Fruit fly (Drosophila melanogaster) whole organism, embryonic: ENCODE results near the gene Rpp30.

ENCODE experiments used
- Adf1 ChIP-seq: fragments of 200-800 bp; sonication (Bioruptor generic); IDR thresholded peaks from 2 replicates; pipeline ENCODE4 v1.3.6; 2022; ENCODE audit warnings: missing biosample characterization, missing genetic modification characterization
- B-H2 ChIP-seq: fragments of 200-800 bp; sonication (Bioruptor generic); optimal IDR thresholded peaks from 2 replicates; lab custom pipeline; 2018; ENCODE audit warnings: missing biosample characterization, mild to moderate bottlenecking, missing genetic modification characterization
- BEAF-32 ChIP-seq: fragments of 200-800 bp; sonication (Bioruptor generic); optimal IDR thresholded peaks from 3 replicates; lab custom pipeline; 2017; ENCODE audit warnings: missing biosample characterization, missing genetic modification characterization, mild to moderate bottlenecking, moderate library complexity, missing genetic modification reagents
- Bdp1 ChIP-seq: fragments of 200-800 bp; sonication (Bioruptor generic); optimal IDR thresholded peaks from 3 replicates; lab custom pipeline; 2016; ENCODE audit warnings: missing biosample characterization, missing genetic modification characterization
- Blimp-1 ChIP-seq: fragments of 200-800 bp; sonication (Bioruptor generic); optimal IDR thresholded peaks from 3 replicates; lab custom pipeline; 2018; ENCODE audit warnings: missing biosample characterization, missing genetic modification characterization, mild to moderate bottlenecking, moderate library complexity, missing genetic modification reagents
- C15 ChIP-seq: fragments of 200-800 bp; sonication (Bioruptor generic); IDR thresholded peaks from 3 replicates; pipeline ENCODE4 v1.3.6; 2022; ENCODE audit warnings: missing biosample characterization, missing genetic modification characterization
- CG10959 ChIP-seq: fragments of 200-800 bp; sonication (Bioruptor generic); IDR thresholded peaks from 2 replicates; pipeline ENCODE4 v1.3.6; 2022; ENCODE audit warnings: missing biosample characterization, missing genetic modification characterization
- CG11456 ChIP-seq: fragments of 200-800 bp; sonication (Bioruptor generic); IDR thresholded peaks from 3 replicates; pipeline ENCODE4 v1.3.6; 2022; ENCODE audit warnings: missing biosample characterization, missing genetic modification characterization
- CG11723 ChIP-seq: fragments of 200-800 bp; sonication (Bioruptor generic); optimal IDR thresholded peaks from 2 replicates; lab custom pipeline; 2017; ENCODE audit warnings: missing biosample characterization, mild to moderate bottlenecking, missing genetic modification characterization
- CG12236 ChIP-seq: fragments of 200-800 bp; sonication (Bioruptor generic); optimal IDR thresholded peaks from 2 replicates; lab custom pipeline; 2016; ENCODE audit warnings: missing biosample characterization, missing genetic modification characterization
- CG13424 ChIP-seq: fragments of 200-800 bp; sonication (Bioruptor generic); optimal IDR thresholded peaks from 2 replicates; lab custom pipeline; 2019; ENCODE audit warnings: missing biosample characterization, mild to moderate bottlenecking, missing genetic modification characterization, moderate library complexity
- CG14050 ChIP-seq: fragments of 200-800 bp; sonication (Bioruptor generic); IDR thresholded peaks from 3 replicates; pipeline ENCODE4 v1.3.6; 2022; ENCODE audit warnings: missing biosample characterization, missing genetic modification characterization
- CG15514 ChIP-seq: fragments of 200-800 bp; sonication (Bioruptor generic); optimal IDR thresholded peaks from 3 replicates; lab custom pipeline; 2017; ENCODE audit warnings: missing biosample characterization, missing genetic modification characterization, mild to moderate bottlenecking, moderate library complexity, missing genetic modification reagents
- CG1832 ChIP-seq: fragments of 200-800 bp; sonication (Bioruptor generic); optimal IDR thresholded peaks from 2 replicates; lab custom pipeline; 2017; ENCODE audit warnings: missing biosample characterization, mild to moderate bottlenecking, missing genetic modification characterization, inconsistent platforms
- CG2120 ChIP-seq: fragments of 200-800 bp; sonication (Bioruptor generic); optimal IDR thresholded peaks from 3 replicates; lab custom pipeline; 2016; ENCODE audit warnings: missing biosample characterization, missing genetic modification characterization
- CG31224 ChIP-seq: fragments of 200-800 bp; sonication (Bioruptor generic); IDR thresholded peaks from 2 replicates; pipeline ENCODE4 v1.3.6; 2022; ENCODE audit warnings: missing biosample characterization, missing genetic modification characterization
- CG3726 ChIP-seq: fragments of 200-800 bp; sonication (Bioruptor generic); IDR thresholded peaks from 3 replicates; pipeline ENCODE4, ENCODE4 v1.3.6; 2022; ENCODE audit warnings: missing biosample characterization, missing genetic modification characterization
- CG3995 ChIP-seq: fragments of 200-800 bp; sonication (Bioruptor generic); optimal IDR thresholded peaks from 3 replicates; lab custom pipeline; 2016; ENCODE audit warnings: missing biosample characterization, missing genetic modification characterization
- CG4282 ChIP-seq: fragments of 200-800 bp; sonication (Bioruptor generic); optimal IDR thresholded peaks from 2 replicates; lab custom pipeline; 2016; ENCODE audit warnings: missing biosample characterization, missing genetic modification characterization
- CG4707 ChIP-seq: fragments of 200-800 bp; sonication (Bioruptor generic); optimal IDR thresholded peaks from 2 replicates; lab custom pipeline; 2018; ENCODE audit warnings: missing biosample characterization, mild to moderate bottlenecking, missing genetic modification characterization, moderate library complexity
- CG7357 ChIP-seq: fragments of 200-800 bp; sonication (Bioruptor generic); IDR thresholded peaks from 3 replicates; pipeline ENCODE4 v1.3.6; 2022; ENCODE audit warnings: missing biosample characterization, missing genetic modification characterization
- CG7928 ChIP-seq: fragments of 200-800 bp; sonication (Bioruptor generic); optimal IDR thresholded peaks from 2 replicates; lab custom pipeline; 2017; ENCODE audit warnings: missing biosample characterization, mild to moderate bottlenecking, missing genetic modification characterization
- CG8281 ChIP-seq: fragments of 200-800 bp; sonication (Bioruptor generic); optimal IDR thresholded peaks from 2 replicates; lab custom pipeline; 2018; ENCODE audit warnings: missing biosample characterization, mild to moderate bottlenecking, missing genetic modification characterization, moderate library complexity
- CG9215 ChIP-seq: fragments of 200-800 bp; sonication (Bioruptor generic); IDR thresholded peaks from 2 replicates; pipeline ENCODE4 v1.3.6; 2022; ENCODE audit warnings: missing biosample characterization, missing genetic modification characterization
- Dad ChIP-seq: fragments of 200-800 bp; sonication (Bioruptor generic); optimal IDR thresholded peaks from 3 replicates; lab custom pipeline; 2016; ENCODE audit warnings: missing biosample characterization, missing genetic modification characterization
- Dp ChIP-seq: fragments of 200-800 bp; sonication (Bioruptor generic); optimal IDR thresholded peaks from 2 replicates; lab custom pipeline; 2018; ENCODE audit warnings: missing biosample characterization, mild to moderate bottlenecking, missing genetic modification characterization, moderate library complexity
- Ets65A ChIP-seq: fragments of 200-800 bp; sonication (Bioruptor generic); peaks from one replicate; lab custom pipeline; 2016; ENCODE audit warnings: missing biosample characterization, missing genetic modification characterization
- Fer3 ChIP-seq: fragments of 200-800 bp; sonication (Bioruptor generic); optimal IDR thresholded peaks from 2 replicates; lab custom pipeline; 2018; ENCODE audit warnings: missing biosample characterization, mild to moderate bottlenecking, missing genetic modification characterization, moderate library complexity
- Max ChIP-seq: fragments of 200-800 bp; sonication (Bioruptor generic); optimal IDR thresholded peaks from 2 replicates; lab custom pipeline; 2016; ENCODE audit warnings: missing biosample characterization, mild to moderate bottlenecking, missing genetic modification characterization
- Side ChIP-seq: fragments of 200-800 bp; sonication (Bioruptor generic); optimal IDR thresholded peaks from 2 replicates; lab custom pipeline; 2016; ENCODE audit warnings: missing biosample characterization, missing genetic modification characterization
- Sox100B ChIP-seq: fragments of 200-800 bp; sonication (Bioruptor generic); optimal IDR thresholded peaks from 3 replicates; lab custom pipeline; 2018; ENCODE audit warnings: missing biosample characterization, mild to moderate bottlenecking, missing genetic modification characterization
- YL-1 ChIP-seq: fragments of 200-800 bp; sonication (Bioruptor generic); optimal IDR thresholded peaks from 3 replicates; lab custom pipeline; 2017; ENCODE audit warnings: missing biosample characterization, mild to moderate bottlenecking, missing genetic modification characterization
- amos ChIP-seq: fragments of 200-800 bp; sonication (Bioruptor generic); IDR thresholded peaks from 2 replicates; pipeline ENCODE4 v1.3.6; 2022; ENCODE audit warnings: missing biosample characterization, missing genetic modification characterization; ENCODE audit not compliant: partially characterized antibody
- cad ChIP-seq: fragments of >200 bp; optimal IDR thresholded peaks from 2 replicates; lab custom pipeline; 2017; ENCODE audit warnings: missing biosample characterization, missing genetic modification characterization
- chinmo ChIP-seq: fragments of 200-800 bp; sonication (Bioruptor generic); IDR thresholded peaks from 4 replicates; pipeline ENCODE4 v1.3.6; 2022; ENCODE audit warnings: missing biosample characterization, missing genetic modification characterization; ENCODE audit not compliant: partially characterized antibody
- crc ChIP-seq: fragments of 200-800 bp; sonication (Bioruptor generic); optimal IDR thresholded peaks from 2 replicates; lab custom pipeline; 2016; ENCODE audit warnings: missing biosample characterization, missing genetic modification characterization
- emc ChIP-seq: fragments of 200-800 bp; sonication (Bioruptor generic); optimal IDR thresholded peaks from 2 replicates; lab custom pipeline; 2016; ENCODE audit warnings: missing biosample characterization, missing genetic modification characterization
- gcm2 ChIP-seq: fragments of 200-800 bp; sonication (Bioruptor generic); optimal IDR thresholded peaks from 2 replicates; lab custom pipeline; 2016; ENCODE audit warnings: missing biosample characterization, missing genetic modification characterization
- gem ChIP-seq: fragments of 200-800 bp; sonication (Bioruptor generic); optimal IDR thresholded peaks from 2 replicates; lab custom pipeline; 2019; ENCODE audit warnings: missing biosample characterization, mild to moderate bottlenecking, missing genetic modification characterization, moderate library complexity
- gfzf ChIP-seq: fragments of 200-800 bp; sonication (Bioruptor generic); optimal IDR thresholded peaks from 2 replicates; lab custom pipeline; 2016; ENCODE audit warnings: missing biosample characterization, mild to moderate bottlenecking, missing genetic modification characterization, moderate library complexity
- her ChIP-seq: fragments of 200-800 bp; sonication (Bioruptor generic); optimal IDR thresholded peaks from 2 replicates; lab custom pipeline; 2016; ENCODE audit warnings: missing biosample characterization, missing genetic modification characterization
- nom ChIP-seq: fragments of 200-800 bp; sonication (Bioruptor generic); optimal IDR thresholded peaks from 2 replicates; lab custom pipeline; 2017; ENCODE audit warnings: missing biosample characterization, missing genetic modification characterization, mild to moderate bottlenecking, moderate library complexity, missing genetic modification reagents
- sim ChIP-seq: fragments of 200-800 bp; sonication (Bioruptor generic); IDR thresholded peaks from 2 replicates; pipeline ENCODE4 v1.3.6; 2022; ENCODE audit warnings: missing biosample characterization, missing genetic modification characterization
- sqz ChIP-seq: fragments of 200-800 bp; sonication (Bioruptor generic); optimal IDR thresholded peaks from 3 replicates; lab custom pipeline; 2018; ENCODE audit warnings: missing biosample characterization, mild to moderate bottlenecking, missing genetic modification characterization
- sr ChIP-seq: fragments of 200-800 bp; sonication (Bioruptor generic); IDR thresholded peaks from 3 replicates; pipeline ENCODE4 v1.3.6; 2022; ENCODE audit warnings: missing biosample characterization, missing genetic modification characterization
- twi ChIP-seq: fragments of 200-800 bp; optimal IDR thresholded peaks from 2 replicates; lab custom pipeline; 2019; ENCODE audit warnings: missing biosample characterization, mild to moderate bottlenecking, missing genetic modification characterization, moderate library complexity
- unc-4 ChIP-seq: fragments of 200-800 bp; sonication (Bioruptor generic); IDR thresholded peaks from 2 replicates; pipeline ENCODE4 v1.3.6; 2022; ENCODE audit warnings: missing biosample characterization, missing genetic modification characterization; ENCODE audit not compliant: partially characterized antibody
- unpg ChIP-seq: fragments of 200-800 bp; sonication (Bioruptor generic); optimal IDR thresholded peaks from 3 replicates; lab custom pipeline; 2018; ENCODE audit warnings: missing biosample characterization, mild to moderate bottlenecking, missing genetic modification characterization, moderate library complexity
- zen ChIP-seq: fragments of 200-800 bp; sonication (Bioruptor generic); optimal IDR thresholded peaks from 3 replicates; lab custom pipeline; 2018; ENCODE audit warnings: missing biosample characterization, mild to moderate bottlenecking, missing genetic modification characterization, moderate library complexity

The Rpp30 gene

DNA sequence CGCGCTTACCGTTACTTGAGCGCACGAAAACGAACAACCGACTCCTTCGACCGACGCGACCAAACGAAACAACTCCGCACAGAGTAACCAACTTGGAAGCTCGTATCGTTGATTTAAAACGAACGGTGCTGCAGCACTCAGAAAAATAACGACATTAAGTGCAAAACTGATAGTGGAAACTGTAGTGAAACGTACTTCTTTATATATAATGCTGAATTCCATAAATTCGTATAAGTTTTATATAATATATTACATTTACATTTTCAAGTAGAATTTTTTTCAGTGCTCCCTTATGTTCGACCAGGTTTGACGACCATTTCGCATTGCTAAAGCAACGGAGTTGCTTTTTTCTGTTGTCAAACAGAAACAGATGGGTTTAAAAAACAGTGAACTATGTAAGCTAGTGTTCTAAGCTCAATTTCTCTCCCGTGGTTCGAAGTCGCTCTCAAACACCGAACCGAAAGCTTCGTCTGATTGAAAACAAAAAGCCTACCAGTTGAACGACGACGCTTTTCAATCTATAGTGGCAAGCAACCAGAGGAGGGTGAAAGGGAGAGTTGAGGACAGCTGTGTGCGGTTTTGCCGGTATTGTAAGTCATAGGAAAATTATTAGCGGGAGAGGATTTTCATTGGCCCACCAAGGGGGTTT, 15.4 kb upstream of the Rpp30 start, which contains the start of gene CG17075 (continued):
- peak; percentile 97 for TF ChIP-seq gem
- TF ChIP-seq Fer3 (tag; lab: Kevin White, UChicago) = peak; percentile 96
- TF ChIP-seq CG1832 (GFP tag; lab: Kevin White, UChicago) = no peak
- TF ChIP-seq CG3726 (GFP tag; lab: Robert Waterston, UW) = peak; percentile 90
- peak; percentile 24 for TF ChIP-seq CG3995 (GFP tag; lab: Kevin White, UChicago)
- peak; percentile 80 for TF ChIP-seq Adf1 (GFP tag; lab: Robert Waterston, UW)
- TF ChIP-seq C15 (GFP tag; lab: Robert Waterston, UW) = peak; percentile 95
- TF ChIP-seq CG15514 (GFP tag; lab: Kevin White, UChicago) = peak; percentile 93
- peak; percentile 51 for TF ChIP-seq crc (GFP tag; lab: Kevin White, UChicago)
- TF ChIP-seq CG4282 (GFP tag; lab: Kevin White, UChicago) = no peak
- peak; percentile 83 for TF ChIP-seq CG11723 (GFP tag; lab: Kevin White, UChicago)
- peak; percentile 79 for TF ChIP-seq CG4707
- TF ChIP-seq Sox100B (GFP tag; lab: Kevin White, UChicago) = peak; percentile 92
- TF ChIP-seq sqz (GFP tag; lab: Kevin White, UChicago) = peak; percentile 86
- TF ChIP-seq amos (GFP tag; lab: Robert Waterston, UW) = no peak
- TF ChIP-seq CG10959 (GFP tag; lab: Robert Waterston, UW) = peak; percentile 77
- peak; percentile 87 for TF ChIP-seq CG31224 (GFP tag; lab: Robert Waterston, UW)
- TF ChIP-seq sim (GFP tag; lab: Robert Waterston, UW) = peak; percentile 53; the same call in 1 of the 2 replicates
- peak; percentile 74 for TF ChIP-seq CG7928
- TF ChIP-seq CG8281 (tag; lab: Kevin White, UChicago) = peak; percentile 72
- TF ChIP-seq CG2120 (GFP tag; lab: Kevin White, UChicago) = peak; percentile 96
- peak; percentile 96 for TF ChIP-seq unpg (GFP tag; lab: Kevin White, UChicago)
- TF ChIP-seq Blimp-1 (GFP tag; lab: Kevin White, UChicago) = peak; percentile 89
- TF ChIP-seq chinmo (GFP tag; lab: Robert Waterston, UW) = no peak
- TF ChIP-seq CG12236 = peak; percentile 32
- peak; percentile 52 for TF ChIP-seq Side (GFP tag; lab: Kevin White, UChicago)
- peak; percentile 88 for TF ChIP-seq CG7357 (GFP tag; lab: Robert Waterston, UW)
- TF ChIP-seq Ets65A (GFP tag; lab: Kevin White, UChicago) = peak; percentile 90
- TF ChIP-seq Bdp1 (GFP tag; lab: Kevin White, UChicago) = peak; percentile 77
- TF ChIP-seq her (GFP tag; lab: Kevin White, UChicago) = peak; percentile 33
- no peak for TF ChIP-seq BEAF-32 (GFP tag; lab: Kevin White, UChicago)
- peak; percentile 95 for TF ChIP-seq Max (GFP tag; lab: Kevin White, UChicago)
- TF ChIP-seq sr (GFP tag; lab: Robert Waterston, UW) = peak; percentile 84
- peak; percentile 93 for TF ChIP-seq CG14050 (GFP tag; lab: Robert Waterston, UW)
- TF ChIP-seq YL-1 (GFP tag; lab: Kevin White, UChicago) = peak; percentile 63
- peak; percentile 75 for TF ChIP-seq zen (tag; lab: Kevin White, UChicago)
- no peak for TF ChIP-seq cad (GFP tag; lab: Kevin White, UChicago)
- TF ChIP-seq gfzf (GFP tag; lab: Kevin White, UChicago) = no peak
- TF ChIP-seq CG11456 (GFP tag; lab: Robert Waterston, UW) = peak; percentile 97
- TF ChIP-seq CG13424 = peak; percentile 95
- peak; percentile 82 for TF ChIP-seq Dad
- TF ChIP-seq Dp = peak; percentile 13
- TF ChIP-seq unc-4 (GFP tag; lab: Robert Waterston, UW) = no peak
- TF ChIP-seq B-H2 = peak; percentile 80
- peak; percentile 74 for TF ChIP-seq gcm2 (GFP tag; lab: Kevin White, UChicago)
- TF ChIP-seq CG9215 (GFP tag; lab: Robert Waterston, UW) = peak; percentile 91
- TF ChIP-seq emc = peak; percentile 62
- TF ChIP-seq twi (tag; lab: Kevin White, UChicago) = peak; percentile 78
- peak; percentile 40 for TF ChIP-seq nom (GFP tag; lab: Kevin White, UChicago)
